Worm (Caenorhabditis elegans): ENCODE results near the gene pud-1.1.
A peak's percentile ranks its signal among the peaks of the same experiment; 100 is the strongest.

Gene pud-1.1

DNA sequence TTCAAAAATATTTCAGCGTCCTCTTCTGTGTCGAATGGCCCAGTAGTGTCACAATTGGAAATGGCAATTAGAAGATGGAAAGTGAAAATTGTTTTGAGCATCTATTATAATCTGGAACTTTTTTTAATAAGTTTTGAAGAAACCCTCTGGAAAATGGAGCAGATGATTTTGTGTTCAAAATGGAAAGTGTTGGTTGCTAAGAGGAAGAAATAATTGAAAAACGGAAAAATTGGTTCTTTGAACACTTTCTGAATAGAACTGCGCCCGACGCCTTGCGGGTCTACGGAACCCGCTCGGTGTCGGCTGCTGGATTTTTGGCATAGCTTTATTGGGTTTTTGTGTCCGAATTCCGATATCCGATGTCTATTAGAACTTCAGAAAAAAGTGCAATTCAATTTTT, 5.9 kb downstream of the pud-1.1 start, which contains the start of gene irld-28:
TSS of gene irld-28 (minus strand) at position 101 of the 400 bp plus-strand sequence.
- TF ChIP-seq lin-54 (GFP tag; optimal IDR thresholded peaks at IDR 0.05) (no peak), lin-35 (GFP tag; optimal IDR thresholded peaks at IDR 0.05) (no peak), T26A5.8 (tag; optimal IDR thresholded peaks at IDR 0.05) (no peak), let-607 (tag; optimal IDR thresholded peaks at IDR 0.05) (no peak), nhr-80 (tag; optimal IDR thresholded peaks at IDR 0.05) (no peak), fkh-3 (tag; optimal IDR thresholded peaks at IDR 0.05) (no peak)

DNA sequence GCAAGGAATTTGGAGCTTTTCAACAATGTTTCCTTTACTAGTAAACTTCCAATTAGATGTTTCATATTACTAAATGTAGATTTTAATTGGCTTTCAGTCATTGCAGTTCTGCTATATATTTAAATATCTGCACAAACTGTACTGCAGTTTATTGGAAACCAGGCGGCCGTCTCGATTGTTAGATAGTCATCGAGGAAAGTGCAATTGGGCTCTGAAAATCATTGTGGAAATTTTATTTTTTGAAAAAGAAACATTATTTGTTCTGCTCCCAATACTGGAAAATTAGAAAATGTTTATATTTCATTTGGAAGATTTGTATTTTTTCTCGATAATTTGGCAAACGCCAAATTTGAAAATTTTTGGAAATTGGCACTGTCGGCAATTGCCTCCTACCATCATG, 8.3 kb downstream of the pud-1.1 start, which contains the start of gene irld-29:
TSS of gene irld-29 (minus strand) at position 101 of the 400 bp plus-strand sequence.
- no peak for TF ChIP-seq aptf-3 (GFP tag; IDR thresholded peaks at IDR 0.05)
- no peak for TF ChIP-seq lsl-1 (GFP tag; optimal IDR thresholded peaks at IDR 0.05)
- no peak for TF ChIP-seq sea-2 (GFP tag; IDR thresholded peaks at IDR 0.05)

DNA sequence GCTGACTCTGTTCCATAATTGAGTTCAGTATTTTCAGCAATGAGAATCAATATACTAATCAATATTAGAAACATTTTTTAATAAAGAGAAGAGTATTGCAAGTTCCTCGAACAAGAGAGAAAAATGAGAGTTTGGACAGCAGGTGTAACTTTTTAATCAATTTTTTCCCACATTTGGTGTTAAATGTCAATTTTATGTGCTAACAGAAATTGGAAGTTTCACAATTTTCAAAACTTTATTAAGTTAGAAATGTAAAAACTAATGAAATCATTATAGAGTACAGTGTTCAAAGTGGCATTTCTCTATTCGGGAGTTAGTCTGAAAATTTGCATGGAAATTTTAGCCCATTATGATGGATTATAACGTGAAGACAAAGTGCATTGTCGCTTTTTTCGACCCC, 11.1 kb downstream of the pud-1.1 start, which contains the start of gene irld-30:
TSS of gene irld-30 (minus strand) at position 101 of the 400 bp plus-strand sequence.
- TF ChIP-seq B0019.2 (GFP tag; conservative IDR thresholded peaks at IDR 0.05) (no peak), C06A6.2 (GFP tag; conservative IDR thresholded peaks at IDR 0.05) (no peak), ekl-4 (GFP tag; IDR thresholded peaks at IDR 0.05) (no peak), ztf-26 (tag; optimal IDR thresholded peaks at IDR 0.05) (no peak)

DNA sequence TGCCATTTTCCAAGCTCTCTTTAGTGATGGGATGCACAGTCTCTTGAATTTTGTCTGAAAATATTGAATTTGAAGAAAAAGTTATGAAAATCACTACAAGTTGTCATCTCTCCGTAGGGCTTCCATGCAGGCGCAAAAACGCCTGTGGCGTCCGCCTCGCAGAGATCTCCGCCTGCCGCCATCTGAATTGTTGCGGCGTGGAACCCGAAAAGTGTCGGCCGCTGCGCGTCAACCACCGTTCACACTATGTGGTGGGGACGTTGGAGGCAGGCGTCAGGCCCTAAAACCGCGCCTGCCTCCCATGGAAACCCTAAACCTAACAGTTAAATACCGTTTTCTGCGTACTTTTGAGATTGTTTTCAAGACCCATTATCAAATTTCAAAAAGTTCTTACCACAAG, 11.9 kb downstream of the pud-1.1 start:
- TF ChIP-seq lin-40 (tag; optimal IDR thresholded peaks at IDR 0.05) (no peak), F39B2.1 (GFP tag; IDR thresholded peaks at IDR 0.05) (no peak), ceh-40 (GFP tag; IDR thresholded peaks at IDR 0.05) (no peak), F22D6.2 (tag; optimal IDR thresholded peaks at IDR 0.05) (no peak), aptf-3 (GFP tag; IDR thresholded peaks at IDR 0.05) (no peak), F23B12.7 (tag; optimal IDR thresholded peaks at IDR 0.05; ENCODE audit: insufficient read depth) (no peak), egrh-3 (GFP tag; IDR thresholded peaks at IDR 0.05) (peak; percentile 27; the same call in 1 of the 2 replicates), egl-18 (GFP tag; IDR thresholded peaks at IDR 0.05) (no peak), F57C9.4 (tag; optimal IDR thresholded peaks at IDR 0.05) (no peak), zfh-2 (GFP tag; conservative IDR thresholded peaks at IDR 0.05) (peak; percentile 78), hlh-26 (GFP tag; conservative IDR thresholded peaks at IDR 0.05) (no peak), snpc-4 (GFP tag; optimal IDR thresholded peaks at IDR 0.05) (no peak), snpc-4 (tag; optimal IDR thresholded peaks at IDR 0.05) (peak in 1 of 4 experiments; percentile 3)

DNA sequence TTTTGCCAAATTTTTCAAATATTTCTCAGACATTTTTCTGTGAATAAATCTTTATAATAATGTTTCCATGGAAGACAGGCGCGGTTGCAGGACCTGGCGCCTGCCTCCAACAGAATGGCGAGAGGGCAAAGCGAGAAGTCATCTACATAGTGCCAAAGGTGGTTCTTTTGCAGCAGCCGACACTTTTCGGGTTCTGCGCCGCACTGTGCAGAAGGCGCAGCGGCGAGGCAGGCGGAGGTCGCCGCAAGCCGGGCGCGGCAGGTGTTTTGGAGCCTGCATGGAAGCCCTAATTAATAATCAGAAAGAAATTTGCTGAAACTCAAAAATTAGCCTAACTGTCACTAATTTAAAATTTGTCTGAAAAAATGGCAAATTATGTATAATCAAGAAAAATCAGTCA, 13.3 kb downstream of the pud-1.1 start:
- TF ChIP-seq F10E7.11 (tag; optimal IDR thresholded peaks at IDR 0.05) = no peak
- TF ChIP-seq zfh-2 (GFP tag; conservative IDR thresholded peaks at IDR 0.05) = peak; percentile 92
- no peak for TF ChIP-seq attf-6 (GFP tag; IDR thresholded peaks at IDR 0.05)
- TF ChIP-seq rcor-1 (GFP tag; IDR thresholded peaks at IDR 0.05) = no peak
- peak; percentile 82; the same call in 1 of the 2 replicates for TF ChIP-seq egrh-3 (GFP tag; IDR thresholded peaks at IDR 0.05)
- no peak for TF ChIP-seq snpc-4 (GFP tag; optimal IDR thresholded peaks at IDR 0.05)
- TF ChIP-seq snpc-4 (tag; optimal IDR thresholded peaks at IDR 0.05) = peak in 2 of 4 experiments; percentile 11 to 69
- TF ChIP-seq Y67H2A.10 (GFP tag; conservative IDR thresholded peaks at IDR 0.05) = no peak
- TF ChIP-seq F57C9.4 (tag; optimal IDR thresholded peaks at IDR 0.05) = no peak
- TF ChIP-seq T07F8.4 (tag; optimal IDR thresholded peaks at IDR 0.05) = no peak
